Fruit fly (Drosophila melanogaster) whole organism, embryonic: ENCODE results near the gene CG14332.

Source experiments
- Adf1 ChIP-seq: fragments of 200-800 bp; sonication (Bioruptor generic); IDR thresholded peaks from 2 replicates; pipeline ENCODE4 v1.3.6; 2022; ENCODE audit warnings: missing biosample characterization, missing genetic modification characterization
- Bdp1 ChIP-seq: fragments of 200-800 bp; sonication (Bioruptor generic); optimal IDR thresholded peaks from 3 replicates; lab custom pipeline; 2016; ENCODE audit warnings: missing biosample characterization, missing genetic modification characterization
- Bgb ChIP-seq: fragments of 200-800 bp; sonication (Bioruptor generic); IDR thresholded peaks from 2 replicates; pipeline ENCODE4 v1.3.6; 2022; ENCODE audit warnings: missing biosample characterization, missing genetic modification characterization; ENCODE audit not compliant: partially characterized antibody
- BtbVII ChIP-seq: fragments of 200-800 bp; sonication (Bioruptor generic); optimal IDR thresholded peaks from 3 replicates; lab custom pipeline; 2017; ENCODE audit warnings: missing biosample characterization, mild to moderate bottlenecking, missing genetic modification characterization
- CG12104 ChIP-seq: fragments of 200-800 bp; sonication (Bioruptor generic); optimal IDR thresholded peaks from 3 replicates; lab custom pipeline; 2016; ENCODE audit warnings: missing biosample characterization, missing genetic modification characterization
- CG12769 ChIP-seq: fragments of 200-800 bp; sonication (Bioruptor generic); optimal IDR thresholded peaks from 2 replicates; lab custom pipeline; 2019; ENCODE audit warnings: missing biosample characterization, mild to moderate bottlenecking, missing genetic modification characterization, moderate library complexity
- CG14667 ChIP-seq: fragments of 200-800 bp; sonication (Bioruptor generic); IDR thresholded peaks from 2 replicates; pipeline ENCODE4 v1.3.6; 2022; ENCODE audit warnings: missing biosample characterization, missing genetic modification characterization
- CG1529 ChIP-seq: fragments of 200-800 bp; sonication (Bioruptor generic); optimal IDR thresholded peaks from 3 replicates; lab custom pipeline; 2018; ENCODE audit warnings: missing biosample characterization, missing genetic modification characterization
- CG1602 ChIP-seq: fragments of 200-800 bp; sonication (Bioruptor generic); optimal IDR thresholded peaks from 3 replicates; lab custom pipeline; 2016; ENCODE audit warnings: missing biosample characterization, missing genetic modification characterization
- CG1792 ChIP-seq: fragments of 200-800 bp; sonication (Bioruptor generic); optimal IDR thresholded peaks from 2 replicates; lab custom pipeline; 2016; ENCODE audit warnings: missing biosample characterization, missing genetic modification characterization
- CG2202 ChIP-seq: fragments of 200-800 bp; sonication (Bioruptor generic); optimal IDR thresholded peaks from 2 replicates; lab custom pipeline; 2018; ENCODE audit warnings: missing biosample characterization, mild to moderate bottlenecking, missing genetic modification characterization
- CG3065 ChIP-seq: fragments of 200-800 bp; sonication (Bioruptor generic); optimal IDR thresholded peaks from 2 replicates; lab custom pipeline; 2016; ENCODE audit warnings: missing biosample characterization, missing genetic modification characterization
- CG4730 ChIP-seq: fragments of 200-800 bp; sonication (Bioruptor generic); IDR thresholded peaks from 2 replicates; pipeline ENCODE4 v1.3.6; 2022; ENCODE audit warnings: missing biosample characterization, missing genetic modification characterization
- CG5180 ChIP-seq: fragments of 200-800 bp; sonication (Bioruptor generic); optimal IDR thresholded peaks from 3 replicates; lab custom pipeline; 2017; ENCODE audit warnings: missing biosample characterization, missing genetic modification characterization, mild to moderate bottlenecking, moderate library complexity, missing genetic modification reagents
- CG7271 ChIP-seq: fragments of 200-800 bp; sonication (Bioruptor generic); optimal IDR thresholded peaks from 2 replicates; lab custom pipeline; 2018; ENCODE audit warnings: missing biosample characterization, mild to moderate bottlenecking, missing genetic modification characterization, moderate library complexity
- CG7786 ChIP-seq: fragments of 200-800 bp; sonication (Bioruptor generic); optimal IDR thresholded peaks from 2 replicates; lab custom pipeline; 2016; ENCODE audit warnings: missing biosample characterization, missing genetic modification characterization
- CG7963 ChIP-seq: fragments of 200-800 bp; sonication (Bioruptor generic); IDR thresholded peaks from 3 replicates; pipeline ENCODE4 v1.3.6; 2022; ENCODE audit warnings: missing biosample characterization, missing genetic modification characterization; ENCODE audit not compliant: partially characterized antibody
- CG8089 ChIP-seq: fragments of 200-800 bp; sonication (Bioruptor generic); optimal IDR thresholded peaks from 3 replicates; lab custom pipeline; 2016; ENCODE audit warnings: missing biosample characterization, missing genetic modification characterization
- CG9797 ChIP-seq: fragments of 200-800 bp; sonication (Bioruptor generic); optimal IDR thresholded peaks from 3 replicates; lab custom pipeline; 2018; ENCODE audit warnings: missing biosample characterization, mild to moderate bottlenecking, missing genetic modification characterization
- Dp ChIP-seq: fragments of 200-800 bp; sonication (Bioruptor generic); optimal IDR thresholded peaks from 2 replicates; lab custom pipeline; 2018; ENCODE audit warnings: missing biosample characterization, mild to moderate bottlenecking, missing genetic modification characterization, moderate library complexity
- Ets97D ChIP-seq: fragments of 200-800 bp; sonication (Bioruptor generic); optimal IDR thresholded peaks from 3 replicates; lab custom pipeline; 2016; ENCODE audit warnings: missing biosample characterization, missing genetic modification characterization
- Fer3 ChIP-seq: fragments of 200-800 bp; sonication (Bioruptor generic); optimal IDR thresholded peaks from 2 replicates; lab custom pipeline; 2018; ENCODE audit warnings: missing biosample characterization, mild to moderate bottlenecking, missing genetic modification characterization, moderate library complexity
- HLHmδ ChIP-seq: fragments of 200-800 bp; sonication (Bioruptor generic); optimal IDR thresholded peaks from 2 replicates; lab custom pipeline; 2018; ENCODE audit warnings: missing biosample characterization, mild to moderate bottlenecking, missing genetic modification characterization, moderate library complexity
- HmgD ChIP-seq: fragments of 200-800 bp; sonication (Bioruptor generic); optimal IDR thresholded peaks from 3 replicates; lab custom pipeline; 2016; ENCODE audit warnings: missing biosample characterization, missing genetic modification characterization
- Hmx ChIP-seq: fragments of 200-800 bp; sonication (Bioruptor generic); optimal IDR thresholded peaks from 2 replicates; lab custom pipeline; 2016; ENCODE audit warnings: missing biosample characterization, missing genetic modification characterization
- Jarid2 ChIP-seq: fragments of 200-800 bp; sonication (Bioruptor generic); optimal IDR thresholded peaks from 3 replicates; lab custom pipeline; 2017; ENCODE audit warnings: mild to moderate bottlenecking, missing biosample characterization, missing genetic modification reagents, missing genetic modification characterization
- Lim3 ChIP-seq: fragments of 200-800 bp; sonication (Bioruptor generic); IDR thresholded peaks from 2 replicates; pipeline ENCODE4 v1.3.6; 2022; ENCODE audit warnings: missing biosample characterization, missing genetic modification characterization
- Nf-YC ChIP-seq: fragments of 200-800 bp; optimal IDR thresholded peaks from 3 replicates; lab custom pipeline; 2019; ENCODE audit warnings: missing biosample characterization, mild to moderate bottlenecking, missing genetic modification characterization, moderate library complexity
- Oaz ChIP-seq: fragments of 200-800 bp; sonication (Bioruptor generic); IDR thresholded peaks from 2 replicates; pipeline ENCODE4 v1.3.6; 2022; ENCODE audit warnings: missing biosample characterization, missing genetic modification characterization
- ap ChIP-seq: fragments of 200-800 bp; sonication (Bioruptor generic); IDR thresholded peaks from 2 replicates; pipeline ENCODE4 v1.3.6; 2022; ENCODE audit warnings: missing biosample characterization, missing genetic modification characterization
- ara ChIP-seq: fragments of 200-800 bp; sonication (Bioruptor generic); IDR thresholded peaks from 2 replicates; pipeline ENCODE4 v1.3.6; 2022; ENCODE audit warnings: missing biosample characterization, missing genetic modification characterization
- az2 ChIP-seq: fragments of 200-800 bp; sonication (Bioruptor generic); optimal IDR thresholded peaks from 3 replicates; lab custom pipeline; 2016; ENCODE audit warnings: missing biosample characterization, missing genetic modification characterization
- bbx ChIP-seq: fragments of 200-800 bp; sonication (Bioruptor generic); IDR thresholded peaks from 2 replicates; pipeline ENCODE4 v1.3.6; 2022; ENCODE audit warnings: missing biosample characterization, missing genetic modification characterization; ENCODE audit not compliant: partially characterized antibody
- chif ChIP-seq, 2 experiments: fragments of 200-800 bp; sonication (Bioruptor generic); optimal IDR thresholded peaks; 3 replicates each; lab custom pipeline; 2016; ENCODE audit warnings: missing biosample characterization in 2 of 2, missing genetic modification characterization in 2 of 2
- crol ChIP-seq: fragments of 200-800 bp; sonication (Bioruptor generic); IDR thresholded peaks from 2 replicates; pipeline ENCODE4 v1.3.6; 2022; ENCODE audit warnings: missing biosample characterization, missing genetic modification characterization
- dan ChIP-seq: fragments of 200-800 bp; sonication (Bioruptor generic); IDR thresholded peaks from 2 replicates; pipeline ENCODE4 v1.3.6; 2022; ENCODE audit warnings: missing biosample characterization, missing genetic modification characterization
- dimm ChIP-seq: fragments of 200-800 bp; sonication (Bioruptor generic); IDR thresholded peaks from 2 replicates; pipeline ENCODE4 v1.3.6; 2022; ENCODE audit warnings: missing biosample characterization, missing genetic modification characterization
- dm ChIP-seq: fragments of 200-800 bp; sonication (Bioruptor generic); optimal IDR thresholded peaks from 3 replicates; lab custom pipeline; 2016; ENCODE audit warnings: missing biosample characterization, missing genetic modification characterization
- fd102C ChIP-seq: fragments of 200-800 bp; sonication (Bioruptor generic); optimal IDR thresholded peaks from 2 replicates; lab custom pipeline; 2018; ENCODE audit warnings: missing biosample characterization, mild to moderate bottlenecking, missing genetic modification characterization, moderate library complexity
- kay ChIP-seq: fragments of 200-800 bp; sonication (Bioruptor generic); optimal IDR thresholded peaks from 2 replicates; lab custom pipeline; 2016; ENCODE audit warnings: missing biosample characterization, missing genetic modification characterization
- lilli ChIP-seq: fragments of 200-800 bp; sonication (Bioruptor generic); optimal IDR thresholded peaks from 3 replicates; lab custom pipeline; 2016; ENCODE audit warnings: missing biosample characterization, missing genetic modification characterization
- nerfin-2 ChIP-seq: fragments of 200-800 bp; sonication (Bioruptor generic); IDR thresholded peaks from 2 replicates; pipeline ENCODE4 v1.3.6; 2022; ENCODE audit warnings: missing biosample characterization, missing genetic modification characterization; ENCODE audit not compliant: partially characterized antibody
- oc ChIP-seq: fragments of 200-800 bp; sonication (Bioruptor generic); optimal IDR thresholded peaks from 2 replicates; lab custom pipeline; 2018; ENCODE audit warnings: missing biosample characterization, mild to moderate bottlenecking, missing genetic modification characterization, moderate library complexity
- peb ChIP-seq: fragments of 200-800 bp; sonication (Bioruptor generic); IDR thresholded peaks from 2 replicates; pipeline ENCODE4 v1.3.6; 2022; ENCODE audit warnings: missing biosample characterization, missing genetic modification characterization
- salm ChIP-seq: fragments of 200-800 bp; sonication (Bioruptor generic); optimal IDR thresholded peaks from 2 replicates; lab custom pipeline; 2018; ENCODE audit warnings: missing biosample characterization, mild to moderate bottlenecking, missing genetic modification characterization
- ssp ChIP-seq: fragments of 200-800 bp; sonication (Bioruptor generic); IDR thresholded peaks from 2 replicates; pipeline ENCODE4 v1.3.6; 2022; ENCODE audit warnings: missing biosample characterization, missing genetic modification characterization
- toy ChIP-seq: fragments of 200-800 bp; sonication (Bioruptor generic); IDR thresholded peaks from 2 replicates; pipeline ENCODE4 v1.3.6; 2022; ENCODE audit warnings: missing biosample characterization, missing genetic modification characterization
- trem ChIP-seq: fragments of 200-800 bp; optimal IDR thresholded peaks from 3 replicates; lab custom pipeline; 2019; ENCODE audit warnings: missing biosample characterization, mild to moderate bottlenecking, missing genetic modification characterization, moderate library complexity
- ttk ChIP-seq: fragments of 200-800 bp; sonication (Bioruptor generic); IDR thresholded peaks from 2 replicates; pipeline ENCODE4 v2.1.2; 2022; ENCODE audit warnings: missing biosample characterization, missing genetic modification characterization
- unc-4 ChIP-seq: fragments of 200-800 bp; sonication (Bioruptor generic); IDR thresholded peaks from 2 replicates; pipeline ENCODE4 v1.3.6; 2022; ENCODE audit warnings: missing biosample characterization, missing genetic modification characterization; ENCODE audit not compliant: partially characterized antibody

Gene CG14332

dm6 chr3R:17391313-17391845 is 30.6 kb downstream of the CG14332 start, which contains the start of the genes Brf and sds22 (continued):
- TF ChIP-seq CG12104, result peak; percentile 94
- TF ChIP-seq unc-4 (GFP tag; lab: Robert Waterston, UW), result peak; percentile 79
- TF ChIP-seq dm (GFP tag; lab: Kevin White, UChicago), result peak; percentile 95
- peak; percentile 78 for TF ChIP-seq salm (tag; lab: Kevin White, UChicago)
- TF ChIP-seq CG4730 (GFP tag; lab: Robert Waterston, UW), result peak; percentile 90
- TF ChIP-seq BtbVII, result peak; percentile 91
- peak; percentile 98 for TF ChIP-seq lilli (GFP tag; lab: Kevin White, UChicago)
- TF ChIP-seq CG2202 (tag; lab: Kevin White, UChicago), result peak; percentile 88
- TF ChIP-seq Bdp1 (GFP tag; lab: Kevin White, UChicago), result peak; percentile 90
- peak; percentile 87 for TF ChIP-seq peb (GFP tag; lab: Robert Waterston, UW)
- TF ChIP-seq Dp (GFP tag; lab: Kevin White, UChicago), result peak; percentile 32
- TF ChIP-seq Oaz (GFP tag; lab: Robert Waterston, UW), result peak; percentile 84
- peak; percentile 96 for TF ChIP-seq az2 (GFP tag; lab: Kevin White, UChicago)
- no peak for TF ChIP-seq nerfin-2
- TF ChIP-seq HLHmδ (GFP tag; lab: Kevin White, UChicago), result no peak
- TF ChIP-seq dan, result peak; percentile 86
- peak; percentile 89 for TF ChIP-seq ssp
- TF ChIP-seq Jarid2 (GFP tag; lab: Kevin White, UChicago), result peak; percentile 62
- peak; percentile 84; the same call in 1 of the 2 replicates for TF ChIP-seq toy (GFP tag; lab: Robert Waterston, UW)
- peak; percentile 95 to 96 for TF ChIP-seq chif (GFP tag; optimal IDR thresholded peaks at IDR 0.05; lab: Kevin White, UChicago)
- peak; percentile 89 for TF ChIP-seq HmgD (GFP tag; lab: Kevin White, UChicago)
- peak; percentile 94 for TF ChIP-seq trem (tag; lab: Kevin White, UChicago)
- TF ChIP-seq Lim3, result no peak
- TF ChIP-seq Adf1 (GFP tag; lab: Robert Waterston, UW), result peak; percentile 66
- peak; percentile 77 for TF ChIP-seq dimm (GFP tag; lab: Robert Waterston, UW)
- TF ChIP-seq ap (GFP tag; lab: Robert Waterston, UW), result peak; percentile 73
- peak; percentile 93 for TF ChIP-seq CG3065 (GFP tag; lab: Kevin White, UChicago)
- peak; percentile 88 for TF ChIP-seq Ets97D (GFP tag; lab: Kevin White, UChicago)
- 0 out of 3 replicates have a peak, but pooled peaks have one; percentile 48 for TF ChIP-seq CG7963 (GFP tag; lab: Robert Waterston, UW)
- TF ChIP-seq CG1602 (GFP tag; lab: Kevin White, UChicago), result peak; percentile 97
- peak; percentile 90 for TF ChIP-seq Hmx (GFP tag; lab: Kevin White, UChicago)
- no peak; the same call in 1 of the 2 replicates for TF ChIP-seq crol
- TF ChIP-seq CG12769, result peak; percentile 95
- TF ChIP-seq oc (tag; lab: Kevin White, UChicago), result peak; percentile 88
- peak; percentile 91 for TF ChIP-seq ara (GFP tag; lab: Robert Waterston, UW)
- TF ChIP-seq CG7271, result peak; percentile 80
- peak; percentile 94 for TF ChIP-seq CG14667
- peak; percentile 74 for TF ChIP-seq Bgb (GFP tag; lab: Robert Waterston, UW)
- peak; percentile 93 for TF ChIP-seq CG8089 (GFP tag; lab: Kevin White, UChicago)
- peak; percentile 89 for TF ChIP-seq Nf-YC
- peak; percentile 67 for TF ChIP-seq fd102C (GFP tag; lab: Kevin White, UChicago)
- TF ChIP-seq CG7786 (GFP tag; lab: Kevin White, UChicago), result peak; percentile 95
- TF ChIP-seq CG1529, result peak; percentile 86
- peak; percentile 74 for TF ChIP-seq CG5180 (GFP tag; lab: Kevin White, UChicago)
- peak; percentile 39; the same call in 1 of the 2 replicates for TF ChIP-seq bbx (GFP tag; lab: Robert Waterston, UW)
- TF ChIP-seq Fer3 (tag; lab: Kevin White, UChicago), result peak; percentile 94
- TF ChIP-seq kay (GFP tag; lab: Kevin White, UChicago), result peak; percentile 98
- peak; percentile 93 for TF ChIP-seq CG1792
- peak; percentile 94 for TF ChIP-seq ttk (GFP tag; lab: Robert Waterston, UW)
- TF ChIP-seq CG9797, result peak; percentile 53
